Worm (Caenorhabditis elegans): ENCODE results near the gene F36F12.2.

ce11 chrV:2081269-2081668, 13.8 kb downstream of the F36F12.2 start:
- TF ChIP-seq egl-44 (GFP tag; IDR thresholded peaks at IDR 0.05) (no peak), unc-62 (GFP tag; optimal IDR thresholded peaks at IDR 0.05) (no peak), ama-1 (optimal IDR thresholded peaks at IDR 0.05) (no peak), ama-1 (GFP tag; optimal IDR thresholded peaks at IDR 0.05) (no peak)
